Worm (Caenorhabditis elegans) whole organism, late embryonic: ENCODE measurements around the gene T22C8.4.

Experiments
- C38D4.7 ChIP-seq: fragments of 200-800 bp; sonication (Bioruptor generic); optimal IDR thresholded peaks from 2 replicates; lab custom pipeline; 2018; ENCODE audit warnings: mild to moderate bottlenecking, missing genetic modification characterization, moderate library complexity, missing compliant biosample characterization
- F13H6.1 ChIP-seq: sonication (generic microtip); optimal IDR thresholded peaks from 2 replicates; lab custom pipeline; 2016; ENCODE audit warnings: missing genetic modification characterization, missing compliant biosample characterization
- T23F11.4 ChIP-seq: fragments of 200-800 bp; sonication (Bioruptor generic); optimal IDR thresholded peaks from 2 replicates; lab custom pipeline; 2018; ENCODE audit warnings: mild to moderate bottlenecking, missing genetic modification characterization, missing compliant biosample characterization
- ama-1 ChIP-seq: fragments of 150-350 bp; optimal IDR thresholded peaks from 2 replicates; lab custom pipeline; 2014
- ceh-19 ChIP-seq: fragments of 200-800 bp; sonication (Bioruptor generic); optimal IDR thresholded peaks from 2 replicates; lab custom pipeline; 2018; ENCODE audit warnings: mild to moderate bottlenecking, missing genetic modification characterization, missing compliant biosample characterization
- ceh-2 ChIP-seq: sonication (generic microtip); optimal IDR thresholded peaks from 2 replicates; lab custom pipeline; 2016; ENCODE audit warnings: missing genotype, missing genetic modification characterization, missing compliant biosample characterization
- ceh-22 ChIP-seq: sonication (generic microtip); optimal IDR thresholded peaks from 2 replicates; lab custom pipeline; 2017; ENCODE audit warnings: missing biosample characterization, missing genetic modification characterization
- ceh-24 ChIP-seq: sonication (generic microtip); optimal IDR thresholded peaks from 2 replicates; lab custom pipeline; 2016; ENCODE audit warnings: mild to moderate bottlenecking, missing genetic modification characterization, missing compliant biosample characterization
- ceh-30 ChIP-seq: fragments of 150-350 bp; optimal IDR thresholded peaks from 2 replicates; lab custom pipeline; 2014; ENCODE audit warnings: missing biosample characterization, missing genetic modification characterization
- ceh-34 ChIP-seq: sonication (generic microtip); optimal IDR thresholded peaks from 2 replicates; lab custom pipeline; 2016; ENCODE audit warnings: mild to moderate bottlenecking, missing genetic modification characterization, missing compliant biosample characterization
- ceh-45 ChIP-seq: fragments of 200-800 bp; sonication (Bioruptor generic); IDR thresholded peaks from 2 replicates; pipeline ENCODE4 v1.3.6; 2022; ENCODE audit warnings: missing genetic modification reagents, missing genetic modification characterization, missing compliant biosample characterization
- ceh-48 ChIP-seq: sonication (generic microtip); optimal IDR thresholded peaks from 2 replicates; lab custom pipeline; 2016; ENCODE audit warnings: missing genetic modification characterization, inconsistent platforms, missing compliant biosample characterization
- ceh-6 ChIP-seq: fragments of 200-800 bp; sonication (Bioruptor generic); optimal IDR thresholded peaks from 2 replicates; lab custom pipeline; 2018; ENCODE audit warnings: mild to moderate bottlenecking, missing genetic modification characterization, missing compliant biosample characterization
- ceh-9 ChIP-seq: sonication (generic microtip); optimal IDR thresholded peaks from 2 replicates; lab custom pipeline; 2016; ENCODE audit warnings: mild to moderate bottlenecking, missing genetic modification characterization, inconsistent platforms, missing compliant biosample characterization
- dmd-4 ChIP-seq: sonication (generic microtip); optimal IDR thresholded peaks from 2 replicates; lab custom pipeline; 2016; ENCODE audit warnings: borderline replicate concordance, missing genetic modification characterization, missing compliant biosample characterization
- elt-2 ChIP-seq: sonication (generic microtip); optimal IDR thresholded peaks from 2 replicates; lab custom pipeline; 2016; ENCODE audit warnings: missing genetic modification reagents, missing genetic modification characterization, missing compliant biosample characterization
- elt-4 ChIP-seq: sonication (generic microtip); optimal IDR thresholded peaks from 2 replicates; lab custom pipeline; 2016; ENCODE audit warnings: missing genetic modification characterization, missing compliant biosample characterization
- eyg-1 ChIP-seq: sonication (generic microtip); optimal IDR thresholded peaks from 2 replicates; lab custom pipeline; 2016; ENCODE audit warnings: missing genotype, missing genetic modification characterization, missing compliant biosample characterization
- fax-1 ChIP-seq: sonication (generic microtip); optimal IDR thresholded peaks from 2 replicates; lab custom pipeline; 2016; ENCODE audit warnings: missing genotype, missing genetic modification characterization, missing compliant biosample characterization
- fkh-6 ChIP-seq: sonication (generic microtip); optimal IDR thresholded peaks from 2 replicates; lab custom pipeline; 2016; ENCODE audit warnings: missing genetic modification characterization, missing compliant biosample characterization
- hlh-30 ChIP-seq: sonication (generic microtip); optimal IDR thresholded peaks from 2 replicates; lab custom pipeline; 2017; ENCODE audit warnings: antibody characterized with exemption, missing genetic modification characterization, missing compliant biosample characterization; ENCODE audit not compliant: insufficient read depth
- hlh-8 ChIP-seq: sonication (generic microtip); optimal IDR thresholded peaks from 2 replicates; lab custom pipeline; 2016; ENCODE audit warnings: missing genotype, missing genetic modification characterization, missing compliant biosample characterization
- lin-11 ChIP-seq: fragments of 200-800 bp; sonication (Bioruptor generic); optimal IDR thresholded peaks from 2 replicates; lab custom pipeline; 2018; ENCODE audit warnings: mild to moderate bottlenecking, missing genetic modification characterization, missing compliant biosample characterization
- mec-3 ChIP-seq: sonication (generic microtip); optimal IDR thresholded peaks from 2 replicates; lab custom pipeline; 2016; ENCODE audit warnings: borderline replicate concordance, missing genetic modification characterization, missing compliant biosample characterization
- nhr-11 ChIP-seq: fragments of 150-350 bp; optimal IDR thresholded peaks from 2 replicates; lab custom pipeline; 2014; ENCODE audit warnings: missing biosample characterization, missing genetic modification characterization
- npax-4 ChIP-seq: sonication (generic microtip); optimal IDR thresholded peaks from 2 replicates; lab custom pipeline; 2016; ENCODE audit warnings: missing genetic modification characterization, missing compliant biosample characterization
- odd-2 ChIP-seq: sonication (generic microtip); optimal IDR thresholded peaks from 2 replicates; lab custom pipeline; 2017; ENCODE audit warnings: antibody characterized with exemption, mild to moderate bottlenecking, missing genetic modification characterization, missing compliant biosample characterization
- pag-3 ChIP-seq: sonication (generic microtip); optimal IDR thresholded peaks from 2 replicates; lab custom pipeline; 2016; ENCODE audit warnings: missing compliant biosample characterization, missing genetic modification characterization, borderline replicate concordance
- pat-9 ChIP-seq: fragments of 200-800 bp; sonication (Bioruptor generic); optimal IDR thresholded peaks from 2 replicates; lab custom pipeline; 2018; ENCODE audit warnings: mild to moderate bottlenecking, missing genetic modification characterization, moderate library complexity, missing compliant biosample characterization
- pax-1 ChIP-seq: fragments of 150-350 bp; optimal IDR thresholded peaks from 2 replicates; lab custom pipeline; 2014; ENCODE audit warnings: missing biosample characterization, missing genetic modification characterization
- pha-2 ChIP-seq: sonication (generic microtip); optimal IDR thresholded peaks from 2 replicates; lab custom pipeline; 2017; ENCODE audit warnings: mild to moderate bottlenecking, missing genetic modification characterization, missing compliant biosample characterization
- pha-4 ChIP-seq: fragments of 150-350 bp; optimal IDR thresholded peaks from 2 replicates; lab custom pipeline; 2018; ENCODE audit warnings: missing biosample characterization, missing genetic modification reagents, missing genetic modification characterization
- pros-1 ChIP-seq: fragments of 150-350 bp; optimal IDR thresholded peaks from 2 replicates; lab custom pipeline; 2014; ENCODE audit warnings: missing biosample characterization, missing genetic modification reagents, missing genetic modification characterization
- rnt-1 ChIP-seq: sonication (generic microtip); optimal IDR thresholded peaks from 2 replicates; lab custom pipeline; 2016; ENCODE audit warnings: missing genetic modification characterization, missing compliant biosample characterization
- sdc-2 ChIP-seq: sonication (generic microtip); optimal IDR thresholded peaks from 2 replicates; lab custom pipeline; 2016; ENCODE audit warnings: missing genotype, missing genetic modification characterization, missing compliant biosample characterization
- sox-2 ChIP-seq: fragments of 200-800 bp; sonication (Bioruptor generic); IDR thresholded peaks from 2 replicates; pipeline ENCODE4 v1.3.6; 2022; ENCODE audit warnings: missing genetic modification reagents, missing genetic modification characterization, missing compliant biosample characterization
- sox-4 ChIP-seq: sonication (generic microtip); optimal IDR thresholded peaks from 2 replicates; lab custom pipeline; 2017; ENCODE audit warnings: mild to moderate bottlenecking, missing genetic modification characterization, inconsistent platforms, missing compliant biosample characterization
- tbx-2 ChIP-seq: sonication (generic microtip); optimal IDR thresholded peaks from 2 replicates; lab custom pipeline; 2016; ENCODE audit warnings: missing genetic modification characterization, missing compliant biosample characterization
- tbx-7 ChIP-seq: sonication (generic microtip); optimal IDR thresholded peaks from 2 replicates; lab custom pipeline; 2016; ENCODE audit warnings: missing genotype, missing genetic modification characterization, missing compliant biosample characterization
- ttx-3 ChIP-seq: sonication (generic microtip); optimal IDR thresholded peaks from 2 replicates; lab custom pipeline; 2016; ENCODE audit warnings: missing genetic modification reagents, missing genetic modification characterization, missing compliant biosample characterization
- unc-42 ChIP-seq: sonication (generic microtip); optimal IDR thresholded peaks from 2 replicates; lab custom pipeline; 2016; ENCODE audit warnings: missing genotype, missing genetic modification characterization, missing compliant biosample characterization
- unc-86 ChIP-seq: sonication (generic microtip); optimal IDR thresholded peaks from 2 replicates; lab custom pipeline; 2016; ENCODE audit warnings: missing genetic modification characterization, missing compliant biosample characterization
- zip-5 ChIP-seq: sonication (generic microtip); optimal IDR thresholded peaks from 2 replicates; lab custom pipeline; 2016; ENCODE audit warnings: missing genetic modification characterization, missing compliant biosample characterization

Gene T22C8.4

ce11 chrII:8627907-8628306, 4.6 kb upstream of the T22C8.4 start:
- TF ChIP-seq odd-2 (tag; lab: Kevin White, UChicago) = no peak
- TF ChIP-seq pha-2 = no peak
- TF ChIP-seq tbx-7 (tag; lab: Kevin White, UChicago) = no peak
- no peak for TF ChIP-seq ama-1 (lab: Kevin White, UChicago)
- TF ChIP-seq hlh-30 (tag; lab: Kevin White, UChicago) = no peak
- no peak for TF ChIP-seq ceh-34 (tag; lab: Kevin White, UChicago)
- no peak for TF ChIP-seq pha-4 (tag; lab: Kevin White, UChicago)
- TF ChIP-seq ceh-30 (tag; lab: Kevin White, UChicago) = no peak
- no peak for TF ChIP-seq lin-11 (tag; lab: Kevin White, UChicago)
- no peak for TF ChIP-seq ceh-9 (tag; lab: Kevin White, UChicago)
- no peak for TF ChIP-seq ttx-3 (tag; lab: Kevin White, UChicago)
- TF ChIP-seq ceh-19 (GFP tag; lab: Kevin White, UChicago) = no peak

ce11 chrII:8626598-8626997, 3.3 kb upstream of the T22C8.4 start:
- TF ChIP-seq eyg-1 = no peak
- no peak for TF ChIP-seq ceh-34 (tag; lab: Kevin White, UChicago)
- TF ChIP-seq hlh-8 (tag; lab: Kevin White, UChicago) = no peak
- no peak for TF ChIP-seq sox-4 (tag; lab: Kevin White, UChicago)
- TF ChIP-seq ceh-22 = no peak
- no peak for TF ChIP-seq ceh-6 (GFP tag; lab: Kevin White, UChicago)
- no peak for TF ChIP-seq ceh-45 (GFP tag; lab: Robert Waterston, UW)
- TF ChIP-seq pax-1 = no peak
- no peak for TF ChIP-seq elt-2
- TF ChIP-seq rnt-1 (tag; lab: Kevin White, UChicago) = no peak
- TF ChIP-seq ceh-2 (tag; lab: Kevin White, UChicago) = no peak
- TF ChIP-seq pag-3 (tag; lab: Kevin White, UChicago) = no peak
- no peak for TF ChIP-seq ceh-24 (tag; lab: Kevin White, UChicago)
- TF ChIP-seq dmd-4 = no peak
- TF ChIP-seq mec-3 (tag; lab: Kevin White, UChicago) = no peak
- no peak for TF ChIP-seq C38D4.7 (GFP tag; lab: Kevin White, UChicago)
- no peak for TF ChIP-seq sox-2

ce11 chrII:8625163-8625562, 1.9 kb upstream of the T22C8.4 start, which contains the start of gene sptf-2:
Gene sptf-2, plus strand, starts transcription at chrII:8625459.
- TF ChIP-seq ceh-19 (GFP tag; lab: Kevin White, UChicago) (no peak), ceh-9 (tag; lab: Kevin White, UChicago) (no peak), hlh-8 (tag; lab: Kevin White, UChicago) (no peak), T23F11.4 (GFP tag; lab: Kevin White, UChicago) (no peak), rnt-1 (tag; lab: Kevin White, UChicago) (no peak), elt-2 (peak; percentile 93), sox-2 (no peak), ceh-34 (tag; lab: Kevin White, UChicago) (no peak)

ce11 chrII:8621883-8622282, 1.4 kb downstream of the T22C8.4 start, which contains the start of gene T22C8.3:
Gene T22C8.3, minus strand, starts transcription at chrII:8621983.
- TF ChIP-seq npax-4 (no peak), F13H6.1 (tag; lab: Kevin White, UChicago) (no peak), pros-1 (tag; lab: Kevin White, UChicago) (no peak), pag-3 (tag; lab: Kevin White, UChicago) (no peak), fkh-6 (tag; lab: Kevin White, UChicago) (no peak)

- TF ChIP-seq fax-1 (tag; lab: Kevin White, UChicago) (no peak), nhr-11 (tag; lab: Kevin White, UChicago) (no peak), hlh-8 (tag; lab: Kevin White, UChicago) (no peak), ceh-24 (tag; lab: Kevin White, UChicago) (no peak), dmd-4 (no peak), hlh-30 (tag; lab: Kevin White, UChicago) (no peak), pat-9 (no peak), rnt-1 (tag; lab: Kevin White, UChicago) (no peak), sdc-2 (no peak), unc-86 (tag; lab: Kevin White, UChicago) (no peak), ceh-45 (GFP tag; lab: Robert Waterston, UW) (no peak), ceh-48 (tag; lab: Kevin White, UChicago) (no peak), ceh-6 (GFP tag; lab: Kevin White, UChicago) (no peak), tbx-2 (no peak), pros-1 (tag; lab: Kevin White, UChicago) (no peak), unc-42 (tag; lab: Kevin White, UChicago) (no peak), ceh-22 (no peak), pag-3 (tag; lab: Kevin White, UChicago) (no peak), zip-5 (tag; lab: Kevin White, UChicago) (no peak), elt-4 (no peak)
These were observed 5.8 kb downstream of the T22C8.4 start, which contains the start of gene chhy-1 for ce11 chrII:8617516-8617915. Gene chhy-1, minus strand, starts transcription at chrII:8617616.
